Fruit fly (Drosophila melanogaster): ENCODE results near the gene Cpr62Bc.

DNA sequence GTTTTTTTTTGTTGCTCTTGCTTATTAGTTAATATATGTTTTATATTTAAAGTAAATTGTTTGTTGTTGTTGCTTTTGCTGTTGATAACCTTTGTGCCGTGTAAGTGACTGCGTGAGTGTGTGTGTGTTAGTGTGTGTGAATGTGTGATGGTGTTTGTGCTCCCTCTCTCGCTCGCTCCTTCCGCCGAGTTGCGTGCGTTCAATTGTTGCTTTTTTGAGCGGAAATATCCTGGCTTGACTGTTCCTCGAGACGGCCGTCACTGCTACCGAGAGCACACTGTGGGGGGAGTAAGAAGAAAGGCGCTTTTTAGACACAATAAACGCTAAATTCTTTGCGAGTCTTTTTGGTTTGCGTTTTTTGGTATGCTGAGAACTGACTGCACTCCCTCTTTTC is 19.5 kb upstream of the Cpr62Bc start:
- peak; percentile 54 for TF ChIP-seq EcR (GFP tag; optimal IDR thresholded peaks at IDR 0.05)
- no peak for TF ChIP-seq CG15710 (tag; optimal IDR thresholded peaks at IDR 0.05)
- no peak for TF ChIP-seq Pif1A (GFP tag; optimal IDR thresholded peaks at IDR 0.05)
- no peak; the same call in 1 of the 2 replicates for TF ChIP-seq Ets98B (GFP tag; IDR thresholded peaks at IDR 0.05)
- no peak for TF ChIP-seq CG10348 (GFP tag; IDR thresholded peaks at IDR 0.05)
- no peak for TF ChIP-seq CG8159 (tag; optimal IDR thresholded peaks at IDR 0.05)
- TF ChIP-seq rn (GFP tag; IDR thresholded peaks at IDR 0.05) = no peak
- TF ChIP-seq gl (tag; optimal IDR thresholded peaks at IDR 0.05) = no peak
- no peak for TF ChIP-seq CG32121 (GFP tag; IDR thresholded peaks at IDR 0.05)

Measured in whole organism, pupa.